Fruit fly (Drosophila melanogaster) Kc167 (cell line): ENCODE results near the gene Muc68D.

Experiments used
- Myc ChIP-seq: fragments of >200 bp; optimal IDR thresholded peaks from 2 replicates; lab custom pipeline; 2017; ENCODE audit warnings: missing external identifiers
- Sin3A ChIP-seq: fragments of >200 bp; optimal IDR thresholded peaks from 2 replicates; lab custom pipeline; 2018; ENCODE audit warnings: missing external identifiers
- h ChIP-seq: fragments of >200 bp; optimal IDR thresholded peaks from 3 replicates; lab custom pipeline; 2018; ENCODE audit warnings: missing external identifiers
- insv ChIP-seq: fragments of >200 bp; optimal IDR thresholded peaks from 3 replicates; lab custom pipeline; 2018; ENCODE audit warnings: missing external identifiers
- psq ChIP-seq: fragments of >200 bp; optimal IDR thresholded peaks from 2 replicates; lab custom pipeline; 2017; ENCODE audit warnings: missing external identifiers
- ttk ChIP-seq: sonication (Bioruptor generic); optimal IDR thresholded peaks from 2 replicates; lab custom pipeline; 2017; ENCODE audit warnings: missing external identifiers

The Muc68D gene

DNA sequence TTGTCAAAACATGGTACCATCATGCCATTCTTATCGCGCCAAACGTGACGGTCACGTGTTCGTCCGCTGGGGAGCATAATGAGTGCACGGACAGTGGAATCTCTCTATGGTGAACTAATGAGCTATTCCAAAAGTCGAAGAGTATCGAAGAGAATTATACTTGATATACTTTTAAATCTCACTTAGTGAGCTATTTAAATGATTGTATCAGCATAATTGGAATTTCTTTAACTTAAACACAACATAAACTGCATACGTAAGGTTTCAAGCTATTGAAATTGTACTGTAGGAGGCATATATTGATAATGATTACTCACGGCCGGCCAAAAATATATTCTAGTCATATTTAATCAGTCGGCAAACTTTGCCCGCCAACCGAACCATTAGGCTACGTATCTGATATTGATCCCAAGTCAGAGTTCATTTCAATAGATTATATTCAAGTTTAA lies 50.4 kb downstream of the Muc68D start:
- TF ChIP-seq insv (lab: Kevin White, UChicago) (no peak), psq (no peak), Myc (lab: Kevin White, UChicago) (no peak), ttk (lab: Kevin White, UChicago) (no peak), Sin3A (no peak), h (lab: Kevin White, UChicago) (no peak)

DNA sequence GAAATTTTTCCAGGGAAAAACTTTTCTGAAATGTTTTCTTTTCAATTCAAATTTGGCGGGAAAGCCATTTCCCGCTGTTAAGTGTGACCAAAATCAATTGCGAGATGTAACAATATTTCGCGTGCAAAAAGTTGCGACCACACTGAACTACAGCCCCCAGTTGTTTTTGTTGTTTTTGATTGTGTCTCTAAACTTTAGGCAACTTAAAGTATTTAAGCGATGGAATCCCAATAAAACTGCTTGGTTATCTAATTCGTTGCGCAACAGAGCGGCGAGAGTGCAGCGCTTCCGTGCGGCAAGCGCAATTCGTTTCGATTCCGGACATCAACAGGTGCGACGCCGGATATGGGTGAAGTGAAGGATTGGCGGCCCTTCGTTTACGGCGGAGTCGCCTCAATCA lies 51.2 kb downstream of the Muc68D start, which contains the start of gene Bmcp:
TSS of gene Bmcp (plus strand) at position 155 of the 400 bp plus-strand sequence.
- no peak for TF ChIP-seq ttk (lab: Kevin White, UChicago)

DNA sequence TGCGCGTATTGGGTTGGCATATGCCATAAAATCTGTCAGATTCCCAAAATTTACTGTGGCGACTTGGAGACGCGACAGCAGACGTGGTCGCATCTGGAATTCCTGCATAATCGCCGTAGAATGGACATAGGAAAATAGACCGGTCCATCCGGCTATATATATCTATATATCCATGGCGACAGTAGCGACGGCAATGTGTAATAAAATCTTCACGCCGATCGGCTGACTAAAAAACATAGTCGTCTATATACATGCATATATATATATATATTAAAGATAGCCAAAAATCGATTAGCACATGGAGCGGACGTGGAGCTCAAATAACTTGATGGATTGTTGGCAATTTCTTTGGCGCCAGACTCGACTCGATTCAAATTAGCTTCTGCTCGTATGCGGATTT lies 54.0 kb downstream of the Muc68D start:
- no peak for TF ChIP-seq Myc (lab: Kevin White, UChicago)

DNA sequence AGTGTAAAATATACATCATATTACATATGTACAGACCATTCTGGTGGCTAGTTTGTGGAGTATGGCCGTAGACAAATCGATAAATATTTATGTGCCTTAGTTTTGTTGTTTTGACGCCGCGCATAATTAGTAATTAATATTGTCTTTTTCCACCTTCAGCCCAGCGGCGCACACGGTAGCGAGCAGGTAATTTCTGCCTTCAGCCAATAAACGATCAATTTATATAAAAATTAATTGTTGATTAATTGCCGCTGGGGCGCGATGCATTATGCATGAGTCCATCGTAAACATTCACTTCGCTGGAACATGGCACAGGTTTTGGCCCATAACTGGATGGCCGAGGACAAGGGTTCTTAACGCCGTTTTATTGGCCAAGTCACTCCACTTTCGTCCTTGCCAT lies 54.7 kb downstream of the Muc68D start:
- TF ChIP-seq Myc (lab: Kevin White, UChicago) (no peak), insv (lab: Kevin White, UChicago) (no peak), ttk (lab: Kevin White, UChicago) (no peak), Sin3A (no peak), h (lab: Kevin White, UChicago) (no peak), psq (no peak)
